Worm (Caenorhabditis elegans): ENCODE results near the gene ZK1307.8.

ce11 chrII:9646928-9647838 lies 22.8 kb downstream of the ZK1307.8 start, which contains the start of gene sqv-8:
- TF ChIP-seq snpc-4 (tag; optimal IDR thresholded peaks at IDR 0.05) (no peak), elt-2 (tag; optimal IDR thresholded peaks at IDR 0.05) (no peak), sox-4 (tag; optimal IDR thresholded peaks at IDR 0.05) (no peak), unc-62 (GFP tag; optimal IDR thresholded peaks at IDR 0.05) (no peak), rnt-1 (tag; optimal IDR thresholded peaks at IDR 0.05) (peak; percentile 5), nhr-76 (tag; optimal IDR thresholded peaks at IDR 0.05) (no peak), hpl-2 (GFP tag; optimal IDR thresholded peaks at IDR 0.05) (no peak), nhr-20 (tag; optimal IDR thresholded peaks at IDR 0.05) (peak; percentile 39)

All from whole organism, L1 larva.